Fruit fly (Drosophila melanogaster) whole organism, embryonic: ENCODE results near the gene Pgd.

ENCODE experiments used
- CG13624 ChIP-seq: fragments of 200-800 bp; sonication (Bioruptor generic); optimal IDR thresholded peaks from 2 replicates; lab custom pipeline; 2016; ENCODE audit warnings: missing biosample characterization, missing genetic modification characterization
- Lhr ChIP-seq: fragments of 200-800 bp; sonication (Bioruptor generic); optimal IDR thresholded peaks from 3 replicates; lab custom pipeline; 2017; ENCODE audit warnings: mild to moderate bottlenecking, missing biosample characterization, missing genetic modification reagents, missing genetic modification characterization
- Sin3A ChIP-seq: fragments of >200 bp; optimal IDR thresholded peaks from 2 replicates; lab custom pipeline; 2018
- ewg ChIP-seq: fragments of 200-800 bp; sonication (Bioruptor generic); optimal IDR thresholded peaks from 3 replicates; lab custom pipeline; 2017; ENCODE audit warnings: mild to moderate bottlenecking, missing biosample characterization, missing genetic modification reagents, missing genetic modification characterization
- trem ChIP-seq: fragments of 200-800 bp; optimal IDR thresholded peaks from 3 replicates; lab custom pipeline; 2019; ENCODE audit warnings: missing biosample characterization, mild to moderate bottlenecking, missing genetic modification characterization, moderate library complexity

- no peak for TF ChIP-seq Sin3A
- TF ChIP-seq CG13624 (GFP tag; lab: Kevin White, UChicago), result no peak
- TF ChIP-seq ewg (GFP tag; lab: Kevin White, UChicago), result no peak
- no peak for TF ChIP-seq Lhr (GFP tag; lab: Kevin White, UChicago)
- TF ChIP-seq trem (tag; lab: Kevin White, UChicago), result no peak
Measured at dm6 chrX:2142935-2143312, 2.0 kb upstream of the Pgd start.
